Fruit fly (Drosophila melanogaster) whole organism, embryonic: ENCODE data around the gene CG17855.

Experiments
- ATbp ChIP-seq: fragments of 200-800 bp; sonication (Bioruptor generic); optimal IDR thresholded peaks from 2 replicates; lab custom pipeline; 2017; ENCODE audit warnings: missing biosample characterization, mild to moderate bottlenecking, missing genetic modification characterization, missing genetic modification reagents
- Aef1 ChIP-seq: fragments of 200-800 bp; sonication (Bioruptor generic); IDR thresholded peaks from 3 replicates; pipeline ENCODE4 v1.3.6; 2022; ENCODE audit warnings: missing biosample characterization, missing genetic modification characterization
- BEAF-32 ChIP-seq: fragments of 200-800 bp; sonication (Bioruptor generic); optimal IDR thresholded peaks from 3 replicates; lab custom pipeline; 2017; ENCODE audit warnings: missing biosample characterization, missing genetic modification characterization, mild to moderate bottlenecking, moderate library complexity, missing genetic modification reagents
- CG10209 ChIP-seq: fragments of 200-800 bp; sonication (Bioruptor generic); optimal IDR thresholded peaks from 3 replicates; lab custom pipeline; 2017; ENCODE audit warnings: missing biosample characterization, mild to moderate bottlenecking, missing genetic modification characterization, missing genetic modification reagents
- CG10979 ChIP-seq: fragments of 200-800 bp; sonication (Bioruptor generic); optimal IDR thresholded peaks from 2 replicates; lab custom pipeline; 2018; ENCODE audit warnings: missing biosample characterization, mild to moderate bottlenecking, missing genetic modification characterization, moderate library complexity
- CG11085 ChIP-seq: fragments of 200-800 bp; sonication (Bioruptor generic); IDR thresholded peaks from 2 replicates; pipeline ENCODE4 v1.3.6; 2022; ENCODE audit warnings: missing biosample characterization, missing genetic modification characterization
- CG13296 ChIP-seq: fragments of 200-800 bp; sonication (Bioruptor generic); optimal IDR thresholded peaks from 3 replicates; lab custom pipeline; 2018; ENCODE audit warnings: missing biosample characterization, mild to moderate bottlenecking, missing genetic modification characterization
- CG13424 ChIP-seq: fragments of 200-800 bp; sonication (Bioruptor generic); optimal IDR thresholded peaks from 2 replicates; lab custom pipeline; 2019; ENCODE audit warnings: missing biosample characterization, mild to moderate bottlenecking, missing genetic modification characterization, moderate library complexity
- CG13624 ChIP-seq: fragments of 200-800 bp; sonication (Bioruptor generic); optimal IDR thresholded peaks from 2 replicates; lab custom pipeline; 2016; ENCODE audit warnings: missing biosample characterization, missing genetic modification characterization
- CG15269 ChIP-seq: fragments of 200-800 bp; sonication (Bioruptor generic); optimal IDR thresholded peaks from 2 replicates; lab custom pipeline; 2018; ENCODE audit warnings: missing biosample characterization, mild to moderate bottlenecking, missing genetic modification characterization, moderate library complexity
- CG18619 ChIP-seq: fragments of 200-800 bp; sonication (Bioruptor generic); optimal IDR thresholded peaks from 3 replicates; lab custom pipeline; 2017; ENCODE audit warnings: missing biosample characterization, mild to moderate bottlenecking, missing genetic modification characterization
- CG2678 ChIP-seq: fragments of 200-800 bp; sonication (Bioruptor generic); optimal IDR thresholded peaks from 3 replicates; lab custom pipeline; 2019; ENCODE audit warnings: missing biosample characterization, mild to moderate bottlenecking, missing genetic modification characterization, moderate library complexity
- CG33557 ChIP-seq: fragments of 200-800 bp; sonication (Bioruptor generic); optimal IDR thresholded peaks from 2 replicates; lab custom pipeline; 2019; ENCODE audit warnings: missing biosample characterization, mild to moderate bottlenecking, missing genetic modification characterization, moderate library complexity
- CG34224 ChIP-seq: fragments of 200-800 bp; sonication (Bioruptor generic); IDR thresholded peaks from 3 replicates; pipeline ENCODE4 v1.3.6; 2022; ENCODE audit warnings: missing biosample characterization, missing genetic modification characterization; ENCODE audit not compliant: partially characterized antibody
- CG4730 ChIP-seq: fragments of 200-800 bp; sonication (Bioruptor generic); IDR thresholded peaks from 2 replicates; pipeline ENCODE4 v1.3.6; 2022; ENCODE audit warnings: missing biosample characterization, missing genetic modification characterization
- CG5245 ChIP-seq: fragments of 200-800 bp; sonication (Bioruptor generic); optimal IDR thresholded peaks from 3 replicates; lab custom pipeline; 2016; ENCODE audit warnings: missing biosample characterization, missing genetic modification characterization
- CG6272 ChIP-seq: fragments of 200-800 bp; sonication (Bioruptor generic); IDR thresholded peaks from 2 replicates; pipeline ENCODE4 v1.3.6; 2022; ENCODE audit warnings: missing biosample characterization, missing genetic modification characterization
- CG7372 ChIP-seq: fragments of 200-800 bp; sonication (Bioruptor generic); IDR thresholded peaks from 2 replicates; pipeline ENCODE4 v1.3.6; 2022; ENCODE audit warnings: missing biosample characterization, missing genetic modification characterization
- CG8089 ChIP-seq: fragments of 200-800 bp; sonication (Bioruptor generic); optimal IDR thresholded peaks from 3 replicates; lab custom pipeline; 2016; ENCODE audit warnings: missing biosample characterization, missing genetic modification characterization
- Dfd ChIP-seq, 2 experiments: fragments of >200 bp; optimal IDR thresholded peaks; 2 replicates each; lab custom pipeline; 2017; ENCODE audit warnings: missing biosample characterization in 2 of 2, missing genetic modification characterization in 2 of 2
- Dip3 ChIP-seq: fragments of 200-800 bp; sonication (Bioruptor generic); optimal IDR thresholded peaks from 3 replicates; lab custom pipeline; 2016; ENCODE audit warnings: missing biosample characterization, missing genetic modification characterization
- Elba2 ChIP-seq: fragments of 200-800 bp; sonication (Bioruptor generic); optimal IDR thresholded peaks from 3 replicates; lab custom pipeline; 2016; ENCODE audit warnings: missing biosample characterization, missing genetic modification characterization
- H15 ChIP-seq: fragments of 200-800 bp; sonication (Bioruptor generic); IDR thresholded peaks from 3 replicates; pipeline ENCODE4 v1.3.6; 2022; ENCODE audit warnings: missing biosample characterization, missing genetic modification characterization
- HHEX ChIP-seq: fragments of 200-800 bp; sonication (Bioruptor generic); optimal IDR thresholded peaks from 3 replicates; lab custom pipeline; 2017; ENCODE audit warnings: missing biosample characterization, mild to moderate bottlenecking, missing genetic modification characterization, missing genetic modification reagents
- HLH4C ChIP-seq: fragments of 200-800 bp; sonication (Bioruptor generic); IDR thresholded peaks from 3 replicates; pipeline ENCODE4 v1.3.6; 2022; ENCODE audit warnings: missing biosample characterization, missing genetic modification characterization; ENCODE audit not compliant: partially characterized antibody
- Hey ChIP-seq: fragments of 200-800 bp; sonication (Bioruptor generic); optimal IDR thresholded peaks from 3 replicates; lab custom pipeline; 2018; ENCODE audit warnings: missing biosample characterization, mild to moderate bottlenecking, missing genetic modification characterization
- Hmr ChIP-seq: fragments of 200-800 bp; sonication (Bioruptor generic); optimal IDR thresholded peaks from 3 replicates; lab custom pipeline; 2017; ENCODE audit warnings: mild to moderate bottlenecking, missing biosample characterization, missing genetic modification reagents, missing genetic modification characterization
- MBD-R2 ChIP-seq: fragments of 200-800 bp; sonication (Bioruptor generic); IDR thresholded peaks from 2 replicates; pipeline ENCODE4 v1.3.6; 2022; ENCODE audit warnings: missing biosample characterization, missing genetic modification characterization
- Nf-YA ChIP-seq: fragments of 200-800 bp; sonication (Bioruptor generic); IDR thresholded peaks from 2 replicates; pipeline ENCODE4 v1.3.6; 2022; ENCODE audit warnings: missing biosample characterization, missing genetic modification characterization
- Side ChIP-seq: fragments of 200-800 bp; sonication (Bioruptor generic); optimal IDR thresholded peaks from 2 replicates; lab custom pipeline; 2016; ENCODE audit warnings: missing biosample characterization, missing genetic modification characterization
- Spps ChIP-seq: fragments of 200-800 bp; sonication (Bioruptor generic); optimal IDR thresholded peaks from 2 replicates; lab custom pipeline; 2018; ENCODE audit warnings: missing biosample characterization, mild to moderate bottlenecking, missing genetic modification characterization
- Tbp ChIP-seq: fragments of >200 bp; optimal IDR thresholded peaks from 2 replicates; lab custom pipeline; 2018; ENCODE audit warnings: missing biosample characterization, missing genetic modification characterization
- YL-1 ChIP-seq: fragments of 200-800 bp; sonication (Bioruptor generic); optimal IDR thresholded peaks from 3 replicates; lab custom pipeline; 2017; ENCODE audit warnings: missing biosample characterization, mild to moderate bottlenecking, missing genetic modification characterization
- bsh ChIP-seq, 2 experiments: fragments of 200-800 bp; sonication (Bioruptor generic); optimal IDR thresholded peaks; 2 replicates each; lab custom pipeline; 2017 to 2018; ENCODE audit warnings: mild to moderate bottlenecking in 2 of 2, missing biosample characterization in 2 of 2, missing genetic modification characterization in 2 of 2, moderate library complexity in 1 of 2
- cad ChIP-seq: fragments of >200 bp; optimal IDR thresholded peaks from 2 replicates; lab custom pipeline; 2017; ENCODE audit warnings: missing biosample characterization, missing genetic modification characterization
- dmrt11E ChIP-seq: fragments of 200-800 bp; sonication (Bioruptor generic); optimal IDR thresholded peaks from 3 replicates; lab custom pipeline; 2018; ENCODE audit warnings: missing biosample characterization, mild to moderate bottlenecking, missing genetic modification characterization, moderate library complexity
- ham ChIP-seq: fragments of 200-800 bp; sonication (Bioruptor generic); IDR thresholded peaks from 2 replicates; pipeline ENCODE4 v1.3.6; 2022; ENCODE audit warnings: missing biosample characterization, missing genetic modification characterization
- hkb ChIP-seq, 2 experiments: fragments of 200-800 bp in 1 of 2; fragments of >200 bp in 1 of 2; sonication (Bioruptor generic) in 1 of 2; IDR thresholded peaks in 1 of 2; optimal IDR thresholded peaks in 1 of 2; 2 replicates each; pipeline versions ENCODE4 v1.3.6 to Lab custom; 2017 to 2022; ENCODE audit warnings: missing biosample characterization in 1 of 2, missing genetic modification characterization in 1 of 2
- mld ChIP-seq: fragments of 200-800 bp; sonication (Bioruptor generic); IDR thresholded peaks from 3 replicates; pipeline ENCODE4 v1.3.6; 2022; ENCODE audit warnings: missing biosample characterization, missing genetic modification characterization; ENCODE audit not compliant: partially characterized antibody
- nerfin-1 ChIP-seq: fragments of 200-800 bp; sonication (Bioruptor generic); optimal IDR thresholded peaks from 3 replicates; lab custom pipeline; 2019; ENCODE audit warnings: missing biosample characterization, mild to moderate bottlenecking, missing genetic modification characterization, moderate library complexity
- nmo ChIP-seq: fragments of 200-800 bp; sonication (Bioruptor generic); optimal IDR thresholded peaks from 2 replicates; lab custom pipeline; 2018; ENCODE audit warnings: missing biosample characterization, mild to moderate bottlenecking, missing genetic modification characterization, moderate library complexity
- phol ChIP-seq: fragments of 200-800 bp; sonication (Bioruptor generic); optimal IDR thresholded peaks from 3 replicates; lab custom pipeline; 2018; ENCODE audit warnings: missing biosample characterization, mild to moderate bottlenecking, missing genetic modification characterization, moderate library complexity
- sr ChIP-seq: fragments of 200-800 bp; sonication (Bioruptor generic); IDR thresholded peaks from 3 replicates; pipeline ENCODE4 v1.3.6; 2022; ENCODE audit warnings: missing biosample characterization, missing genetic modification characterization
- tap ChIP-seq: fragments of 200-800 bp; optimal IDR thresholded peaks from 3 replicates; lab custom pipeline; 2019; ENCODE audit warnings: missing biosample characterization, mild to moderate bottlenecking, missing genetic modification characterization, moderate library complexity
- trh ChIP-seq: fragments of 200-800 bp; sonication (Bioruptor generic); optimal IDR thresholded peaks from 2 replicates; lab custom pipeline; 2016; ENCODE audit warnings: missing biosample characterization, missing genetic modification characterization
- unpg ChIP-seq: fragments of 200-800 bp; sonication (Bioruptor generic); optimal IDR thresholded peaks from 3 replicates; lab custom pipeline; 2018; ENCODE audit warnings: missing biosample characterization, mild to moderate bottlenecking, missing genetic modification characterization, moderate library complexity
- vfl ChIP-seq: fragments of 200-800 bp; sonication (Bioruptor generic); optimal IDR thresholded peaks from 2 replicates; lab custom pipeline; 2016; ENCODE audit warnings: missing biosample characterization, missing genetic modification characterization

The CG17855 gene

DNA sequence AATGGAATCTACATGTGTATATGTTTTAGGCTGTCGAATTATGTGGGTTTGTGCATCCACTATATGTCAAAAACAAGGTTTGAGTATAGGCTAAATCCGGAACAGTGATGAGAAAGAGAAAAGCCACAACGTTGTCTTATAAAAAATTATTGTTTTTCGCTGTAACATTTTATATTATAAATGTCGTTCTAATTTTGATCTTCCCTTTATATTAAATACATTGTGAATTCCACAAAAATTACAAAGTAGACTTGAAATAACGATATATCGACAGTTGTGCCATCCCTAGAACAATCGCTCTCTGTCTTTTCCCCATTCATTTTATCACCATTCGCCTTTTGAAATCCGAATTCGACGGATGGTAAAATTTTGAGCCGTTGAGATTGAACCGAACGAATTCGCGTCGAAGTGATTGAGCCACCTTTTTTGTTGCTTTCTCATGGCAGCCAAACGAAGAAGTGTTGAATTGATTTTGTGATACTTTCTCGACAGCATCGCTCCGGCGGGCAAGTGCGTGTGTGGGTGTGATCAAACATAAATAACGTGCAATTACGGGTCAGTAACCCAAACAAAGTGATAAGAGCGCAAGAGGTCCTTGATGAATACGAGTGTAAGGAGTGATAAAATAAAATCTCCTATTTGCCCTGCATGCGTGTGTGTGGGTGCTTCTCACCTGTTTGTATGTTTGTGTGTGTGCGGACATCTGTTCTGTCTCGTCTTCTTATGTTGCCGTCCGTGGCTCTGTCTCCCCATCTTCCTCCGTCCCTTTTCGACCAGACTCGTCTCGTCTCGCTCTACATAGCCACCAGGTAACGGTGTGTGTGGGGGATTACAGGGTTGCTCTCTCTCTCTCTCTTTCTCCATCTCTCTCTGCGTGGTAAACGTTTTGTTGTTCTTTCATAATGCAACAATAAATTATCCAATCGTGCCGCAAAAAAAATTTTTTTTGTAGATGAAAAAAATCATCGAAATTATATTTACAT, 19.1 kb upstream of the CG17855 start, which contains the start of gene Oatp30B (continued):
- TF ChIP-seq CG13424 (tag; lab: Kevin White, UChicago) = peak; percentile 98
- peak; percentile 97 for TF ChIP-seq nmo (GFP tag; lab: Kevin White, UChicago)
- TF ChIP-seq Hey (tag; lab: Kevin White, UChicago) = peak; percentile 84
- TF ChIP-seq dmrt11E (tag; lab: Kevin White, UChicago) = peak; percentile 97
- TF ChIP-seq trh = peak; percentile 95
- TF ChIP-seq ATbp (GFP tag; lab: Kevin White, UChicago) = peak; percentile 89
- TF ChIP-seq CG18619 (GFP tag; lab: Kevin White, UChicago) = peak; percentile 93
- peak; percentile 97 for TF ChIP-seq CG7372
- peak; percentile 60 for TF ChIP-seq YL-1 (GFP tag; lab: Kevin White, UChicago)
- peak; percentile 97 for TF ChIP-seq phol (tag; lab: Kevin White, UChicago)
- TF ChIP-seq CG8089 (GFP tag; lab: Kevin White, UChicago) = peak; percentile 90
- peak; percentile 95 for TF ChIP-seq vfl
- peak; percentile 94 for TF ChIP-seq HHEX (GFP tag; lab: Kevin White, UChicago)
- peak; percentile 97 for TF ChIP-seq CG11085 (GFP tag; lab: Robert Waterston, UW)
- TF ChIP-seq CG6272 (GFP tag; lab: Robert Waterston, UW) = peak; percentile 97
- TF ChIP-seq nerfin-1 (tag; lab: Kevin White, UChicago) = peak; percentile 94
- peak; percentile 94 for TF ChIP-seq Dip3 (GFP tag; lab: Kevin White, UChicago)
- peak; percentile 98 for TF ChIP-seq unpg
- TF ChIP-seq Dfd (GFP tag; optimal IDR thresholded peaks at IDR 0.05; lab: Kevin White, UChicago) = no peak
- TF ChIP-seq CG4730 (GFP tag; lab: Robert Waterston, UW) = peak; percentile 96
- peak; percentile 88; the same call in 1 of the 2 replicates for TF ChIP-seq ham
- peak; percentile 96 for TF ChIP-seq CG2678 (tag; lab: Kevin White, UChicago)
- peak; percentile 97 for TF ChIP-seq BEAF-32 (GFP tag; lab: Kevin White, UChicago)
- TF ChIP-seq sr (GFP tag; lab: Robert Waterston, UW) = peak; percentile 80
- TF ChIP-seq CG10979 (tag; lab: Kevin White, UChicago) = peak; percentile 96
- peak; percentile 95 for TF ChIP-seq HLH4C (GFP tag; lab: Robert Waterston, UW)
- peak; percentile 97 for TF ChIP-seq Aef1
- peak; percentile 95 for TF ChIP-seq tap (tag; lab: Kevin White, UChicago)
- peak; percentile 94 for TF ChIP-seq CG13296
- no peak for TF ChIP-seq cad (GFP tag; lab: Kevin White, UChicago)
- TF ChIP-seq bsh (GFP tag; optimal IDR thresholded peaks at IDR 0.05; lab: Kevin White, UChicago) = peak; percentile 16 to 97
- TF ChIP-seq CG13624 (GFP tag; lab: Kevin White, UChicago) = peak; percentile 97
- TF ChIP-seq Nf-YA = peak; percentile 95
- peak; percentile 96 for TF ChIP-seq MBD-R2 (GFP tag; lab: Robert Waterston, UW)
- peak; percentile 97 for TF ChIP-seq CG15269 (tag; lab: Kevin White, UChicago)
- peak; percentile 95 for TF ChIP-seq Side (GFP tag; lab: Kevin White, UChicago)
- peak; percentile 97 for TF ChIP-seq H15 (GFP tag; lab: Robert Waterston, UW)
- peak; percentile 89; the same call in 2 of the 3 replicates for TF ChIP-seq mld (GFP tag; lab: Robert Waterston, UW)
- TF ChIP-seq CG33557 (GFP tag; lab: Kevin White, UChicago) = peak; percentile 94
- TF ChIP-seq CG5245 (GFP tag; lab: Kevin White, UChicago) = peak; percentile 96
- peak; percentile 89 for TF ChIP-seq Elba2 (GFP tag; lab: Kevin White, UChicago)
- TF ChIP-seq CG10209 (GFP tag; lab: Kevin White, UChicago) = peak; percentile 96
- TF ChIP-seq hkb (optimal IDR thresholded peaks at IDR 0.05; lab: Kevin White, UChicago) = no peak
- peak; percentile 98 for TF ChIP-seq hkb (GFP tag; IDR thresholded peaks at IDR 0.05; lab: Robert Waterston, UW)
- TF ChIP-seq CG34224 = peak; percentile 99
- TF ChIP-seq Hmr (GFP tag; lab: Kevin White, UChicago) = peak; percentile 97
- peak; percentile 95 for TF ChIP-seq Spps
- TF ChIP-seq Tbp (GFP tag; lab: Kevin White, UChicago) = no peak
